Fruit fly (Drosophila melanogaster) whole organism, embryonic: Measurements from ENCODE around the gene CG3104.
A peak's percentile ranks its signal among the peaks of the same experiment; 100 is the strongest.

Experiments
- Ada2b ChIP-seq: fragments of 200-800 bp; sonication (Bioruptor generic); IDR thresholded peaks from 2 replicates; pipeline ENCODE4 v1.3.6; 2022; ENCODE audit warnings: missing biosample characterization, missing genetic modification characterization
- Aef1 ChIP-seq: fragments of 200-800 bp; sonication (Bioruptor generic); IDR thresholded peaks from 3 replicates; pipeline ENCODE4 v1.3.6; 2022; ENCODE audit warnings: missing biosample characterization, missing genetic modification characterization
- Blimp-1 ChIP-seq: fragments of 200-800 bp; sonication (Bioruptor generic); optimal IDR thresholded peaks from 3 replicates; lab custom pipeline; 2018; ENCODE audit warnings: missing biosample characterization, missing genetic modification characterization, mild to moderate bottlenecking, moderate library complexity, missing genetic modification reagents
- CG10147 ChIP-seq: fragments of 200-800 bp; sonication (Bioruptor generic); optimal IDR thresholded peaks from 2 replicates; lab custom pipeline; 2019; ENCODE audit warnings: missing biosample characterization, mild to moderate bottlenecking, missing genetic modification characterization, moderate library complexity
- CG10431 ChIP-seq: fragments of 200-800 bp; sonication (Bioruptor generic); optimal IDR thresholded peaks from 3 replicates; lab custom pipeline; 2018; ENCODE audit warnings: missing biosample characterization, mild to moderate bottlenecking, missing genetic modification characterization
- CG11085 ChIP-seq: fragments of 200-800 bp; sonication (Bioruptor generic); IDR thresholded peaks from 2 replicates; pipeline ENCODE4 v1.3.6; 2022; ENCODE audit warnings: missing biosample characterization, missing genetic modification characterization
- CG11723 ChIP-seq: fragments of 200-800 bp; sonication (Bioruptor generic); optimal IDR thresholded peaks from 2 replicates; lab custom pipeline; 2017; ENCODE audit warnings: missing biosample characterization, mild to moderate bottlenecking, missing genetic modification characterization
- CG12104 ChIP-seq: fragments of 200-800 bp; sonication (Bioruptor generic); optimal IDR thresholded peaks from 3 replicates; lab custom pipeline; 2016; ENCODE audit warnings: missing biosample characterization, missing genetic modification characterization
- CG12236 ChIP-seq: fragments of 200-800 bp; sonication (Bioruptor generic); optimal IDR thresholded peaks from 2 replicates; lab custom pipeline; 2016; ENCODE audit warnings: missing biosample characterization, missing genetic modification characterization
- CG15269 ChIP-seq: fragments of 200-800 bp; sonication (Bioruptor generic); optimal IDR thresholded peaks from 2 replicates; lab custom pipeline; 2018; ENCODE audit warnings: missing biosample characterization, mild to moderate bottlenecking, missing genetic modification characterization, moderate library complexity
- CG2712 ChIP-seq: fragments of 200-800 bp; optimal IDR thresholded peaks from 3 replicates; lab custom pipeline; 2019; ENCODE audit warnings: missing biosample characterization, mild to moderate bottlenecking, missing genetic modification characterization, moderate library complexity
- CG31441 ChIP-seq: fragments of 200-800 bp; sonication (Bioruptor generic); IDR thresholded peaks from 2 replicates; pipeline ENCODE4 v1.3.6; 2022; ENCODE audit warnings: missing biosample characterization, missing genetic modification characterization
- CG3847 ChIP-seq: fragments of 200-800 bp; sonication (Bioruptor generic); IDR thresholded peaks from 2 replicates; pipeline ENCODE4 v1.3.6; 2022; ENCODE audit warnings: missing biosample characterization, missing genetic modification characterization
- CG4360 ChIP-seq: fragments of 200-800 bp; sonication (Bioruptor generic); IDR thresholded peaks from 2 replicates; pipeline ENCODE4 v1.3.6; 2022; ENCODE audit warnings: missing biosample characterization, missing genetic modification characterization
- CG4617 ChIP-seq: fragments of 200-800 bp; sonication (Bioruptor generic); optimal IDR thresholded peaks from 3 replicates; lab custom pipeline; 2016; ENCODE audit warnings: missing biosample characterization, missing genetic modification characterization, borderline replicate concordance
- CG5180 ChIP-seq: fragments of 200-800 bp; sonication (Bioruptor generic); optimal IDR thresholded peaks from 3 replicates; lab custom pipeline; 2017; ENCODE audit warnings: missing biosample characterization, missing genetic modification characterization, mild to moderate bottlenecking, moderate library complexity, missing genetic modification reagents
- Dip2 ChIP-seq: fragments of 200-800 bp; sonication (Bioruptor generic); IDR thresholded peaks from 2 replicates; pipeline ENCODE4 v1.3.6; 2022; ENCODE audit warnings: missing biosample characterization, missing genetic modification characterization
- Doc3 ChIP-seq: fragments of 200-800 bp; sonication (Bioruptor generic); IDR thresholded peaks from 3 replicates; pipeline ENCODE4 v1.3.6; 2022; ENCODE audit warnings: missing biosample characterization, missing genetic modification characterization; ENCODE audit not compliant: partially characterized antibody
- Ets65A ChIP-seq: fragments of 200-800 bp; sonication (Bioruptor generic); peaks from one replicate; lab custom pipeline; 2016; ENCODE audit warnings: missing biosample characterization, missing genetic modification characterization
- Ets97D ChIP-seq: fragments of 200-800 bp; sonication (Bioruptor generic); optimal IDR thresholded peaks from 3 replicates; lab custom pipeline; 2016; ENCODE audit warnings: missing biosample characterization, missing genetic modification characterization
- Hr78 ChIP-seq, 2 experiments: fragments of 200-800 bp in 1 of 2; fragments of >200 bp in 1 of 2; sonication (Bioruptor generic) in 1 of 2; optimal IDR thresholded peaks; 2 replicates each; lab custom pipeline; 2017 to 2019; ENCODE audit warnings: missing biosample characterization in 2 of 2, missing genetic modification characterization in 2 of 2, mild to moderate bottlenecking in 1 of 2, moderate library complexity in 1 of 2
- MTF-1 ChIP-seq: fragments of 200-800 bp; sonication (Bioruptor generic); optimal IDR thresholded peaks from 2 replicates; lab custom pipeline; 2018; ENCODE audit warnings: missing biosample characterization, mild to moderate bottlenecking, missing genetic modification characterization, borderline replicate concordance
- Max ChIP-seq: fragments of 200-800 bp; sonication (Bioruptor generic); optimal IDR thresholded peaks from 2 replicates; lab custom pipeline; 2016; ENCODE audit warnings: missing biosample characterization, mild to moderate bottlenecking, missing genetic modification characterization
- Myb ChIP-seq: fragments of 200-800 bp; sonication (Bioruptor generic); optimal IDR thresholded peaks from 2 replicates; lab custom pipeline; 2016; ENCODE audit warnings: missing biosample characterization, missing genetic modification characterization
- Oli ChIP-seq: fragments of 200-800 bp; sonication (Bioruptor generic); optimal IDR thresholded peaks from 2 replicates; lab custom pipeline; 2018; ENCODE audit warnings: missing biosample characterization, mild to moderate bottlenecking, missing genetic modification characterization, moderate library complexity
- Six4 ChIP-seq: fragments of 200-800 bp; sonication (Bioruptor generic); optimal IDR thresholded peaks from 2 replicates; lab custom pipeline; 2016; ENCODE audit warnings: missing biosample characterization, missing genetic modification characterization
- Spps ChIP-seq: fragments of 200-800 bp; sonication (Bioruptor generic); optimal IDR thresholded peaks from 2 replicates; lab custom pipeline; 2018; ENCODE audit warnings: missing biosample characterization, mild to moderate bottlenecking, missing genetic modification characterization
- Xbp1 ChIP-seq: fragments of 200-800 bp; sonication (Bioruptor generic); optimal IDR thresholded peaks from 3 replicates; lab custom pipeline; 2016; ENCODE audit warnings: missing biosample characterization, mild to moderate bottlenecking, missing genetic modification characterization
- bab2 ChIP-seq: fragments of 200-800 bp; sonication (Bioruptor generic); optimal IDR thresholded peaks from 2 replicates; lab custom pipeline; 2016; ENCODE audit warnings: missing biosample characterization, missing genetic modification characterization
- corto ChIP-seq: fragments of 200-800 bp; sonication (Bioruptor generic); optimal IDR thresholded peaks from 2 replicates; lab custom pipeline; 2016; ENCODE audit warnings: missing biosample characterization, mild to moderate bottlenecking, missing genetic modification characterization, moderate library complexity
- crc ChIP-seq: fragments of 200-800 bp; sonication (Bioruptor generic); optimal IDR thresholded peaks from 2 replicates; lab custom pipeline; 2016; ENCODE audit warnings: missing biosample characterization, missing genetic modification characterization
- dmrt11E ChIP-seq: fragments of 200-800 bp; sonication (Bioruptor generic); optimal IDR thresholded peaks from 3 replicates; lab custom pipeline; 2018; ENCODE audit warnings: missing biosample characterization, mild to moderate bottlenecking, missing genetic modification characterization, moderate library complexity
- emc ChIP-seq: fragments of 200-800 bp; sonication (Bioruptor generic); optimal IDR thresholded peaks from 2 replicates; lab custom pipeline; 2016; ENCODE audit warnings: missing biosample characterization, missing genetic modification characterization
- grn ChIP-seq: fragments of 200-800 bp; sonication (Bioruptor generic); optimal IDR thresholded peaks from 3 replicates; lab custom pipeline; 2017; ENCODE audit warnings: missing biosample characterization, missing genetic modification characterization
- jumu ChIP-seq: fragments of 200-800 bp; sonication (Bioruptor generic); optimal IDR thresholded peaks from 3 replicates; lab custom pipeline; 2016; ENCODE audit warnings: missing biosample characterization, missing genetic modification characterization
- kah ChIP-seq: fragments of 200-800 bp; sonication (Bioruptor generic); optimal IDR thresholded peaks from 2 replicates; lab custom pipeline; 2018; ENCODE audit warnings: missing biosample characterization, mild to moderate bottlenecking, missing genetic modification characterization
- kay ChIP-seq: fragments of 200-800 bp; sonication (Bioruptor generic); optimal IDR thresholded peaks from 2 replicates; lab custom pipeline; 2016; ENCODE audit warnings: missing biosample characterization, missing genetic modification characterization
- lab ChIP-seq: fragments of 200-800 bp; sonication (Bioruptor generic); optimal IDR thresholded peaks from 3 replicates; lab custom pipeline; 2017; ENCODE audit warnings: missing biosample characterization, missing genetic modification characterization, mild to moderate bottlenecking, moderate library complexity, missing genetic modification reagents
- nom ChIP-seq: fragments of 200-800 bp; sonication (Bioruptor generic); optimal IDR thresholded peaks from 2 replicates; lab custom pipeline; 2017; ENCODE audit warnings: missing biosample characterization, missing genetic modification characterization, mild to moderate bottlenecking, moderate library complexity, missing genetic modification reagents
- oc ChIP-seq: fragments of 200-800 bp; sonication (Bioruptor generic); optimal IDR thresholded peaks from 2 replicates; lab custom pipeline; 2018; ENCODE audit warnings: missing biosample characterization, mild to moderate bottlenecking, missing genetic modification characterization, moderate library complexity
- onecut ChIP-seq: fragments of 200-800 bp; sonication (Bioruptor generic); IDR thresholded peaks from 2 replicates; pipeline ENCODE4 v1.3.6; 2022; ENCODE audit warnings: missing biosample characterization, missing genetic modification characterization
- prd ChIP-seq, 3 experiments: fragments of >200 bp in 2 of 3; fragments of 200-800 bp in 1 of 3; sonication (Bioruptor generic) in 1 of 3; optimal IDR thresholded peaks in 2 of 3; IDR thresholded peaks in 1 of 3; 2 replicates in 2 of 3; 3 replicates in 1 of 3; pipeline versions ENCODE4 v1.3.6 to Lab custom; 2017 to 2022; ENCODE audit warnings: missing biosample characterization in 1 of 3, missing genetic modification characterization in 1 of 3
- pum ChIP-seq: fragments of 200-800 bp; sonication (Bioruptor generic); optimal IDR thresholded peaks from 2 replicates; lab custom pipeline; 2016; ENCODE audit warnings: missing biosample characterization, missing genetic modification characterization
- sima ChIP-seq: fragments of 200-800 bp; sonication (Bioruptor generic); optimal IDR thresholded peaks from 2 replicates; lab custom pipeline; 2016; ENCODE audit warnings: missing biosample characterization, missing genetic modification characterization
- tap ChIP-seq: fragments of 200-800 bp; optimal IDR thresholded peaks from 3 replicates; lab custom pipeline; 2019; ENCODE audit warnings: missing biosample characterization, mild to moderate bottlenecking, missing genetic modification characterization, moderate library complexity
- unc-4 ChIP-seq: fragments of 200-800 bp; sonication (Bioruptor generic); IDR thresholded peaks from 2 replicates; pipeline ENCODE4 v1.3.6; 2022; ENCODE audit warnings: missing biosample characterization, missing genetic modification characterization; ENCODE audit not compliant: partially characterized antibody
- vvl ChIP-seq: fragments of 200-800 bp; sonication (Bioruptor generic); IDR thresholded peaks from 2 replicates; pipeline ENCODE4 v1.3.6; 2022; ENCODE audit warnings: missing biosample characterization, missing genetic modification characterization

Gene CG3104

DNA sequence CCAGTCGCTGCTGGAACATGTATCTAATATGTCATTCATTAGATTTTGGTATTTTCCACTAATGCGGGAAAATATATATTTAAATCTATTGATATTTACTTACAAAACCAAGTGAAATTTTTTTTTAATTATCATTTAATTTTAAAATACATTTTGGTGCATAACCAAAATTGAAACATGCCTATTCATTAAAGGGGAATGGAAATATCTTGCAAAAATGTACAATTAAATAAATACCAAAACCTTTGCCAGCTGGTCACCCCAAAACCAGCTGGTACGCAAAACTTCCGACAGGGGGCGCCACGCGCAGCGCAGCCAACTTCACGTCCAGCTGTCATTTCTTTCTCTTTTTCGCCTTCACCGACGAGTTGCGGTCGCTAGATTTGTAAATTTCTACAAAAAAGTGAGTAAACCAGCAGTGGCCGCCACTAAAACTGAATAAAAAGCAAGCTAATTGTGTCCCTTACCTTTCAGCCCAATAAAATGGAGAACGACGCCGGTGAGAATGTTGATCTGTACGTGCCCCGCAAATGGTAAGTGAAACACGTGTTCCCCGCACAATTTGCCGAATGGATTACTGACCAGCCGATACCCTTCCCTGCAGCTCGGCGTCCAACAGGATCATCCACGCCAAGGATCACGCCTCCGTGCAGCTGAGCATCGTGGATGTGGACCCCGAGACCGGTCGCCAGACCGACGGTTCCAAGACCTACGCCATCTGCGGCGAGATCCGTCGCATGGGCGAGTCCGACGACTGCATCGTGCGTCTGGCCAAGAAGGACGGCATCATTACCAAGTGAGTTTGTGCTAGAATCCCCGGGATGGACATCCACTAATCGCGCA lies at the start of gene CG3104, which contains the start of gene RpS21 (continued):
- TF ChIP-seq Oli (tag; lab: Kevin White, UChicago) (peak; percentile 62), crc (GFP tag; lab: Kevin White, UChicago) (peak; percentile 75), onecut (peak; percentile 91), Max (GFP tag; lab: Kevin White, UChicago) (peak; percentile 89), Six4 (peak; percentile 74), CG3847 (GFP tag; lab: Robert Waterston, UW) (peak; percentile 92), oc (peak; percentile 15), Xbp1 (GFP tag; lab: Kevin White, UChicago) (peak; percentile 92), Blimp-1 (GFP tag; lab: Kevin White, UChicago) (peak; percentile 48), sima (GFP tag; lab: Kevin White, UChicago) (no peak), pum (peak; percentile 65), CG2712 (tag; lab: Kevin White, UChicago) (peak; percentile 83), prd (optimal IDR thresholded peaks at IDR 0.05; lab: Kevin White, UChicago) (no peak), prd (GFP tag; IDR thresholded peaks at IDR 0.05; lab: Robert Waterston, UW) (peak; percentile 82), Ets65A (GFP tag; lab: Kevin White, UChicago) (peak; percentile 99), MTF-1 (GFP tag; lab: Kevin White, UChicago) (peak; percentile 94), kay (GFP tag; lab: Kevin White, UChicago) (no peak), CG11085 (GFP tag; lab: Robert Waterston, UW) (peak; percentile 95), CG12236 (peak; percentile 59), CG15269 (tag; lab: Kevin White, UChicago) (peak; percentile 72), unc-4 (no peak), bab2 (peak; percentile 84), nom (GFP tag; lab: Kevin White, UChicago) (peak; percentile 83), Ets97D (peak; percentile 98), kah (GFP tag; lab: Kevin White, UChicago) (peak; percentile 58), grn (GFP tag; lab: Kevin White, UChicago) (peak; percentile 66), Aef1 (peak; percentile 88), dmrt11E (peak; percentile 65), CG10147 (peak; percentile 73), lab (GFP tag; lab: Kevin White, UChicago) (peak; percentile 95), Hr78 (GFP tag; optimal IDR thresholded peaks at IDR 0.05; lab: Kevin White, UChicago) (no peak), CG5180 (GFP tag; lab: Kevin White, UChicago) (peak; percentile 44), CG12104 (GFP tag; lab: Kevin White, UChicago) (peak; percentile 87), Ada2b (GFP tag; lab: Robert Waterston, UW) (peak; percentile 69), corto (GFP tag; lab: Kevin White, UChicago) (no peak), jumu (GFP tag; lab: Kevin White, UChicago) (peak; percentile 73), CG11723 (peak; percentile 88), Dip2 (GFP tag; lab: Robert Waterston, UW) (no peak), CG10431 (GFP tag; lab: Kevin White, UChicago) (peak; percentile 93), Spps (tag; lab: Kevin White, UChicago) (peak; percentile 48), Myb (GFP tag; lab: Kevin White, UChicago) (peak; percentile 65), vvl (peak; percentile 91), Doc3 (GFP tag; lab: Robert Waterston, UW) (no peak), CG4617 (peak; percentile 92), CG31441 (GFP tag; lab: Robert Waterston, UW) (peak; percentile 75), emc (GFP tag; lab: Kevin White, UChicago) (peak; percentile 88), CG4360 (GFP tag; lab: Robert Waterston, UW) (peak; percentile 62), tap (peak; percentile 11)
